Fruit fly (Drosophila melanogaster): ENCODE data around the gene CG3652.

Gene CG3652

DNA sequence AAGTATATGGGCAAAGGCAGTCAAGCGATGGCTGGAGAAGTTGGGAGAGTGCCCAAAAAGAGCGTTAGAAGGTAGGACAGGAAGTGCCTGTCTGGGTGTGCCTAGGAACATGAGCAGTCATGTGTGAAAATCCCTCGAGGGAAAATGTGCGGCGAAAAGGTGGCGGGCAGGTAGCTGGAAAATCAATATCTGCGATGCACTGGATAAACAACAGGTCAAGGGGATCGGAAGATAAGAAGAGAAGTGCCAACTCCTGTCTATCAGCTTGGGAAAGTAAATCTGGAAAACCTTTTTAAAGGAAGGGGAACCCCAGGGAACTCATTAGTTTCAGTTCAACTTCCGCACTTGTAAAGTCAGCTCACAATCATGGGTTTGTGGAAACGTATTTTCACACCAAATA lies 15.3 kb downstream of the CG3652 start:
- TF ChIP-seq CG4496 (GFP tag; IDR thresholded peaks at IDR 0.05) (no peak), CG12605 (GFP tag; IDR thresholded peaks at IDR 0.05) (no peak), CG32121 (GFP tag; IDR thresholded peaks at IDR 0.05) (no peak), CG9948 (tag; optimal IDR thresholded peaks at IDR 0.05) (no peak), CG17806 (tag; optimal IDR thresholded peaks at IDR 0.05) (no peak)

- TF ChIP-seq Snoo (tag; optimal IDR thresholded peaks at IDR 0.05) (no peak), EcR (GFP tag; optimal IDR thresholded peaks at IDR 0.05) (peak; percentile 50)
Measured at dm6 chr2L:4377747-4378146, 15.9 kb downstream of the CG3652 start.

DNA sequence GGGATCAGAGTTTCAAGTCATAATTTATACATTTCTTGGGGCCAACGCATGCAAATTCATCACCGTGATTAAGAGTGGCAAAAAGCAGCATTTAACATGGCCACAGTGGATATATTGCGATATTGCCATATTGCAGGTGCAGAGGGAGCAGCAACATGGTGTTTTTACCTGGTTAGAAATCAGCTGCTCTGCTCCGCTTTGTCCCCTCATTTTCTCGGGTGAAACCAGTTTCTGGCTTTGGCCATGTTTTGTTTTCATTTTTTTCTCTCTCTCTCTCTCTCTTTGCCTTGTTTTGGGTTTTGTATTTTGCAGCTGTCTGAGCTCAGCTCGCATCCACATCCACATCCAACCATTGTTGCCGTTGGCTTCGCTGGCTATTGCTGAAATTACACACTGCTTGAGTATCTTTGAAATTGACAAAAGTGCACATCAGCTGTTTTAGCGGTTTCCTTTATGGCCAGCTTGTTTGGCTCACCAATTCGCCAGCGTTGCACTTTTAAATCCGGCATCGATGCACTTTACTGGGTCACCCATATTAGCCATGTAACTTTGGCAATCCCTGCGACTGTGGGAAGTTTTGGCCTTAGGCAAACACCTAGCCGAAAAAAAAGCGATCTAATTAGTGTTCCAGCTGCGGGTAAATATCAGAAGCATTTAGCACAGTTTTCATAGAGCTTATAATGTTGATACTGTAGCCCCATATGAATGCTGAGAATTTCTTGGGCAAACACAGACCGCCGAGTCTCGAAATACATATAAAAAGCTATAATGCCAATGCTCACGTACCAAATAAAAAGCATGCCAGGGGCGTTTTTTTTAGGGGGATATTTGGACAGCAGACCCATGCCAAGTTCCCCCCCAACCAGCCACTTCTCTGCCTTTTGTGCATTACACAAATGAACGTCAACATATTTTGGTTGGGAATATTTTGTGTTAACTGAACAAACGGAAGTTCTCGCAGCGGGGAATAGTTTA lies 18.4 kb downstream of the CG3652 start:
- TF ChIP-seq Pif1B (GFP tag; optimal IDR thresholded peaks at IDR 0.05), result no peak
- peak; percentile 57; the same call in 1 of the 2 replicates for TF ChIP-seq Ets98B (GFP tag; IDR thresholded peaks at IDR 0.05)
- no peak for TF ChIP-seq CG34367 (tag; optimal IDR thresholded peaks at IDR 0.05)
- TF ChIP-seq CG4496 (GFP tag; IDR thresholded peaks at IDR 0.05), result peak; percentile 48; the same call in 1 of the 3 replicates
- no peak for TF ChIP-seq Snoo (tag; optimal IDR thresholded peaks at IDR 0.05)
- peak; percentile 31 for TF ChIP-seq CG13204 (GFP tag; optimal IDR thresholded peaks at IDR 0.05)
- TF ChIP-seq CG8159 (tag; optimal IDR thresholded peaks at IDR 0.05), result peak; percentile 20
- TF ChIP-seq CG12605 (GFP tag; IDR thresholded peaks at IDR 0.05), result no peak; the same call in 1 of the 2 replicates
- 0 out of 2 replicates have a peak, but pooled peaks have one; percentile 9 for TF ChIP-seq rn (GFP tag; IDR thresholded peaks at IDR 0.05)
- TF ChIP-seq Pif1A (GFP tag; optimal IDR thresholded peaks at IDR 0.05), result no peak
- TF ChIP-seq CG8301 (tag; optimal IDR thresholded peaks at IDR 0.05), result peak; percentile 5
- no peak for TF ChIP-seq CG14655 (GFP tag; optimal IDR thresholded peaks at IDR 0.05)
- TF ChIP-seq gl (tag; optimal IDR thresholded peaks at IDR 0.05), result peak; percentile 65
- no peak for TF ChIP-seq CG17806 (tag; optimal IDR thresholded peaks at IDR 0.05)
- TF ChIP-seq fd96Ca (GFP tag; IDR thresholded peaks at IDR 0.05), result peak; percentile 58; the same call in 1 of the 3 replicates
- TF ChIP-seq EcR (GFP tag; optimal IDR thresholded peaks at IDR 0.05), result peak; percentile 80

DNA sequence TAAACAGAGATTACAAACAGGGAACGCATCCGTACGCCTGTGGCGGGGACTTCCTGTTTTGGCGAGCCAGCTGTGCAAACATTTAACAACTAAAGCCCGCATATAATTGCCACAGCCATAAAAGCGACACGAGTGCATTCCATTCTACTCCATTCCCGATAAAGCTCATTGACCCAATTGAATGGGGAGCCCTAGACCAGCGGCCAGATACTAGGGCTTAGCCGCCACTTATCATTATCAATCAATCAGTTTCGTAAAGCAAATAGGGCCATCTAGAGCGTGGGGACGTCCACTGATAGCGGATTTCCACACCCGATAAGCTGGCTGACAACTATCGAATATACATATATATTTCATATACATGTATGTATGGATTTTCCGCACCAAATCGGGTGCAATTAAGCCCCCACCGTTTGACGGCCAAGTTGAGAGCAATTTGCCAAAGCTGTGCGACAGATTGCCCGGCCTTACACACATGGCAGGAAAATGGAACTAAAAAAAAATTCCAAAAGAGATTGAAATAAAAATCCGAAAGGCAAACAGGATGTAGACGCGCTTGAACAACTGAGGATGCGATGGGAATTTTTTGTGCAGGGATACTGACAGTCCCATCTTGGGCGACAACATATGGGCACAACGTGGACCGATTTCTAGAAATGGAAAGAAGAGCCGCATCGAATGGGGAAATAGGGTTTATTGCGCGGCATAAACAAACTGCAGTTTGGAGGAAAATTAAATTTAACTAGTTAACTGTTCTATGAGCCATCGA lies 20.7 kb downstream of the CG3652 start:
- no peak for TF ChIP-seq CG34367 (tag; optimal IDR thresholded peaks at IDR 0.05)
- peak; percentile 33 for TF ChIP-seq EcR (GFP tag; optimal IDR thresholded peaks at IDR 0.05)

DNA sequence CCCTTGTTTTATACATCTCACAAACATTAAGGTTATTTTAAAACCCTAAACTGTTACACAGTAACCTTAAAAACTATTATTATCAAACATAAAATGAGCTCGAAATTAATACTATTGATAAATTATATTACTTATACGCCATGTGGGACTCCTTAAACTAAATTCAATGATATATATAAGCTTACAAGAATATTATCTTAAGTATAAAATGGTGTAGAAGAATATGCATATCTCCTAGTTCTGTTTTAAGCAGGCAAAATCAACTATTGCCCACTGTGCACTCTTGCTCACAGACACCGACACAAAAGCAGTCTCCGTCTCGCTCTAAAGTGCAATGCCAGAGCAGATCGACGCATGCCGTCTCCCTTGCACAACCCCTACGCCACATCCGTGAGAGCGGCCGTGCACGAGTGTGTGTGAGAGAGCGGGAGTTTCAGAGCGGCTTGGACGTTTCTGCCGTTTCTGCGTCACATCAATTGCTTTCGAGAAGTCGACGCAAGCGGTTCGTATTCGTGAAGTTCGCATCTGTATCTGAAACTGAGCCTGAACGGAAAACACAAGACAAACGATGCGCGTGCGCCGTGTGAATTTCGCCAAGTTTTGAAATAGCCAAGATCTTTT lies 22.1 kb downstream of the CG3652 start:
- TF ChIP-seq CG4496 (GFP tag; IDR thresholded peaks at IDR 0.05) (peak; percentile 71; the same call in 2 of the 3 replicates), EcR (GFP tag; optimal IDR thresholded peaks at IDR 0.05) (peak; percentile 76), gl (tag; optimal IDR thresholded peaks at IDR 0.05) (peak; percentile 38), CG13204 (GFP tag; optimal IDR thresholded peaks at IDR 0.05) (peak; percentile 89), Ets98B (GFP tag; IDR thresholded peaks at IDR 0.05) (peak; percentile 67), fd96Ca (GFP tag; IDR thresholded peaks at IDR 0.05) (peak; percentile 63; the same call in 2 of the 3 replicates), Snoo (tag; optimal IDR thresholded peaks at IDR 0.05) (peak; percentile 59), CG15710 (tag; optimal IDR thresholded peaks at IDR 0.05) (peak; percentile 60), Pif1A (GFP tag; optimal IDR thresholded peaks at IDR 0.05) (peak; percentile 55), CG10348 (GFP tag; IDR thresholded peaks at IDR 0.05) (no peak), CG32121 (GFP tag; IDR thresholded peaks at IDR 0.05) (peak; percentile 32; the same call in 1 of the 2 replicates), CG9948 (tag; optimal IDR thresholded peaks at IDR 0.05) (peak; percentile 47), CG8159 (tag; optimal IDR thresholded peaks at IDR 0.05) (peak; percentile 66), rn (GFP tag; IDR thresholded peaks at IDR 0.05) (no peak), D1 (tag; optimal IDR thresholded peaks at IDR 0.05) (peak; percentile 26), CG34367 (tag; optimal IDR thresholded peaks at IDR 0.05) (peak; percentile 15), CG17806 (tag; optimal IDR thresholded peaks at IDR 0.05) (peak; percentile 21), Pif1B (GFP tag; optimal IDR thresholded peaks at IDR 0.05) (peak; percentile 62), CG8301 (tag; optimal IDR thresholded peaks at IDR 0.05) (peak; percentile 14), CG12605 (GFP tag; IDR thresholded peaks at IDR 0.05) (0 out of 2 replicates have a peak, but pooled peaks have one; percentile 29), CG14655 (GFP tag; optimal IDR thresholded peaks at IDR 0.05) (peak; percentile 41)

DNA sequence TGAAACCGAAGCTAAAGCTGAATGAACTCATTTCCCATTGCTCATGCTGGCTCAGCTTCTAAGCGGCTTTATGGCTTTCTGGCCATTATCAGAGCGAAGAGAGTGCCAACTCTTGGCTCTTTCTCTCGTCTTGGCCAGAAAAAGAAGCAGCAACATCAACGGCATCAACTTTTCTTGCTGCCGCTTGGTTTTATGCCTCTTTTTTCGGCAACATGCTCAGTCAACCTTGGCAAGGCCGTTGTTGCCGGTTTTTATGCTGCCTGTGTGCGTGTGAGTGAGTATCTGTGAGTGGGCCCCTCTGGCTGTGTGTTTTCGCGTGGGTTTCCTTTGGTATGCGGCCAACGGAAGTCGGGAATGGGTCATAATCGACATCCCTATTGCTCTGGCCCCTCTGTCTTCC lies 23.1 kb downstream of the CG3652 start:
- TF ChIP-seq CG12605 (GFP tag; IDR thresholded peaks at IDR 0.05) (no peak), EcR (GFP tag; optimal IDR thresholded peaks at IDR 0.05) (peak; percentile 76)

Measured in whole organism, pupa.